Fruit fly (Drosophila melanogaster): ENCODE measurements around the gene CG7133.

CG7133 gene

DNA sequence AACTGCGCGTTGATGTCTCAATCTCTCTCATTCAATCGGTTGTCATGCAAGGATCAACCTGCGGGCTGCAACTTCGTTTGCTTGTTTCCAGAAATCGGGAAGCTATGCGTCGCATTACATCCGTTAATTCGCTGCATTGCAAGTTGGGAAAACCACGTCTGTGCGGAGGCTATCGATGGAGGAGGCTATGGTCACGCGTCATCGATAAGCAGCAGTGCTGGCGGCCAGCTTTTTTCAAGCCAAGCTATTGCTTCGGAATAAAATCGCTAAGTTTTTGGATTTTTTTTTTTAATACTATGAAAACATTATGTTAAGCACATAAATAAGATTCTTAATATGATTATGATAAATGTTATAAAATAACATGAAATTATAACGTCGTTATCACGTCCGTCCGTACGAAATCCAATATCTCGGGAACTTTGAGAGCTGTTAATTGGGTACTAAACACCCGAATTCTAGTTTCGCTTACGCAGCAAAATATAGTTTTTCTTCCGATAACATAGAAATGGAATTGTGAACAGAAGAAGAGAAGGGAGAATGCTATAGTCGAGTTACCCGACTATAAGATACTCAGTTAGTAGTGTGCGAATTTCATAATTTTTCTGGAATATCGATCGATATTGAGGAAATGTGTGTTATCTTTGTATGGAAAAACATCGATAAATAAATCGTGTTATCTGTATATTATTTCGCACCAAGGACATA is 2.5 kb downstream of the CG7133 start, which contains the start of gene CG7139 (continued):
- no peak for TF ChIP-seq Trl (optimal IDR thresholded peaks at IDR 0.05)
- no peak for TF ChIP-seq Trl (GFP tag; optimal IDR thresholded peaks at IDR 0.05)
- no peak for TF ChIP-seq otp (GFP tag; IDR thresholded peaks at IDR 0.05)
- peak; percentile 74 for TF ChIP-seq Scr (GFP tag; IDR thresholded peaks at IDR 0.05; ENCODE audit: partially characterized antibody)
- no peak for TF ChIP-seq Neu2 (GFP tag; optimal IDR thresholded peaks at IDR 0.05; ENCODE audit: borderline replicate concordance)
- peak; percentile 67 for TF ChIP-seq CG30020 (tag; optimal IDR thresholded peaks at IDR 0.05)
- peak; percentile 24 for TF ChIP-seq tna (GFP tag; IDR thresholded peaks at IDR 0.05; ENCODE audit: partially characterized antibody)
- TF ChIP-seq CG17385 (GFP tag; optimal IDR thresholded peaks at IDR 0.05): peak; percentile 12
- no peak for TF ChIP-seq CG14050 (GFP tag; IDR thresholded peaks at IDR 0.05)
- TF ChIP-seq ro (GFP tag; IDR thresholded peaks at IDR 0.05): no peak
- no peak for TF ChIP-seq bab2 (GFP tag; optimal IDR thresholded peaks at IDR 0.05)
- no peak for TF ChIP-seq Jarid2 (GFP tag; optimal IDR thresholded peaks at IDR 0.05)
- TF ChIP-seq Hsf (GFP tag; optimal IDR thresholded peaks at IDR 0.05): no peak
- peak; percentile 75 for TF ChIP-seq CG6791 (GFP tag; IDR thresholded peaks at IDR 0.05; ENCODE audit: partially characterized antibody)
- TF ChIP-seq slou (GFP tag; optimal IDR thresholded peaks at IDR 0.05): no peak
- peak; percentile 55 for TF ChIP-seq hb (GFP tag; IDR thresholded peaks at IDR 0.05; ENCODE audit: partially characterized antibody)
- peak; percentile 97 for TF ChIP-seq MESR4 (GFP tag; optimal IDR thresholded peaks at IDR 0.05)
- no peak for TF ChIP-seq sqz (GFP tag; optimal IDR thresholded peaks at IDR 0.05)
- TF ChIP-seq ato (GFP tag; IDR thresholded peaks at IDR 0.05; ENCODE audit: partially characterized antibody): 0 out of 2 replicates have a peak, but pooled peaks have one; percentile 43
- no peak for TF ChIP-seq toy (GFP tag; IDR thresholded peaks at IDR 0.05)
- TF ChIP-seq Med (GFP tag): peak; percentile 56
- no peak for TF ChIP-seq sim (GFP tag; IDR thresholded peaks at IDR 0.05)
- no peak for TF ChIP-seq sug (tag; optimal IDR thresholded peaks at IDR 0.05)
- no peak for TF ChIP-seq twi (tag; optimal IDR thresholded peaks at IDR 0.05)
- no peak for TF ChIP-seq CG10209 (GFP tag; optimal IDR thresholded peaks at IDR 0.05)
- peak; percentile 56 for TF ChIP-seq zen2 (GFP tag; IDR thresholded peaks at IDR 0.05; ENCODE audit: partially characterized antibody)
- no peak for TF ChIP-seq CG12219 (GFP tag; optimal IDR thresholded peaks at IDR 0.05)
- no peak for TF ChIP-seq lola (GFP tag; optimal IDR thresholded peaks at IDR 0.05)
- no peak for TF ChIP-seq Bdp1 (GFP tag; optimal IDR thresholded peaks at IDR 0.05)
- no peak for TF ChIP-seq ac (GFP tag; optimal IDR thresholded peaks at IDR 0.05)
- no peak for TF ChIP-seq CG6654 (GFP tag; optimal IDR thresholded peaks at IDR 0.05)
- no peak for TF ChIP-seq luna (GFP tag; optimal IDR thresholded peaks at IDR 0.05)
- peak; percentile 70 for TF ChIP-seq CG4617 (GFP tag; optimal IDR thresholded peaks at IDR 0.05; ENCODE audit: borderline replicate concordance)
- TF ChIP-seq CG10366 (GFP tag; IDR thresholded peaks at IDR 0.05): no peak
- no peak for TF ChIP-seq CG11093 (GFP tag; IDR thresholded peaks at IDR 0.05)
- peak in 1 of 2 experiments; percentile 28 for TF ChIP-seq Pdp1 (GFP tag; optimal IDR thresholded peaks at IDR 0.05)
- no peak for TF ChIP-seq Hey (tag; optimal IDR thresholded peaks at IDR 0.05)
- TF ChIP-seq shn (GFP tag; optimal IDR thresholded peaks at IDR 0.05): no peak
- no peak for TF ChIP-seq Mad (GFP tag; optimal IDR thresholded peaks at IDR 0.05)
- no peak for TF ChIP-seq danr (GFP tag; IDR thresholded peaks at IDR 0.05)
- no peak for TF ChIP-seq CG43689 (GFP tag; IDR thresholded peaks at IDR 0.05)
- TF ChIP-seq Optix (GFP tag; IDR thresholded peaks at IDR 0.05): no peak
- no peak for TF ChIP-seq CG6854 (GFP tag; optimal IDR thresholded peaks at IDR 0.05)
- TF ChIP-seq prd (optimal IDR thresholded peaks at IDR 0.05): no peak
- no peak for TF ChIP-seq prd (GFP tag; IDR thresholded peaks at IDR 0.05)
- TF ChIP-seq sna (GFP tag; IDR thresholded peaks at IDR 0.05; ENCODE audit: partially characterized antibody): peak; percentile 71
- TF ChIP-seq eyg (GFP tag; optimal IDR thresholded peaks at IDR 0.05): no peak
- TF ChIP-seq CG2116 (GFP tag; optimal IDR thresholded peaks at IDR 0.05): peak; percentile 72
- no peak for TF ChIP-seq cad (GFP tag; optimal IDR thresholded peaks at IDR 0.05)
- TF ChIP-seq CG10462 (GFP tag; optimal IDR thresholded peaks at IDR 0.05): no peak

Data from whole organism, embryonic.